Fruit fly (Drosophila melanogaster) whole organism, embryonic: ENCODE results near the gene CG32379.

Experiments used
- CG10147 ChIP-seq: fragments of 200-800 bp; sonication (Bioruptor generic); optimal IDR thresholded peaks from 2 replicates; lab custom pipeline; 2019; ENCODE audit warnings: missing biosample characterization, mild to moderate bottlenecking, missing genetic modification characterization, moderate library complexity
- CG10209 ChIP-seq: fragments of 200-800 bp; sonication (Bioruptor generic); optimal IDR thresholded peaks from 3 replicates; lab custom pipeline; 2017; ENCODE audit warnings: missing biosample characterization, mild to moderate bottlenecking, missing genetic modification characterization, missing genetic modification reagents
- CG10431 ChIP-seq: fragments of 200-800 bp; sonication (Bioruptor generic); optimal IDR thresholded peaks from 3 replicates; lab custom pipeline; 2018; ENCODE audit warnings: missing biosample characterization, mild to moderate bottlenecking, missing genetic modification characterization
- CG10462 ChIP-seq: fragments of 200-800 bp; sonication (Bioruptor generic); optimal IDR thresholded peaks from 2 replicates; lab custom pipeline; 2016; ENCODE audit warnings: missing biosample characterization, missing genetic modification characterization
- CG10654 ChIP-seq: fragments of 200-800 bp; sonication (Bioruptor generic); optimal IDR thresholded peaks from 2 replicates; lab custom pipeline; 2016; ENCODE audit warnings: missing biosample characterization, missing genetic modification characterization
- CG11247 ChIP-seq: fragments of 200-800 bp; sonication (Bioruptor generic); IDR thresholded peaks from 2 replicates; pipeline ENCODE4 v1.3.6; 2022; ENCODE audit warnings: missing biosample characterization, missing genetic modification characterization
- CG12155 ChIP-seq: fragments of 200-800 bp; sonication (Bioruptor generic); optimal IDR thresholded peaks from 3 replicates; lab custom pipeline; 2016; ENCODE audit warnings: missing biosample characterization, missing genetic modification characterization
- CG13123 ChIP-seq: fragments of 200-800 bp; sonication (Bioruptor generic); optimal IDR thresholded peaks from 2 replicates; lab custom pipeline; 2016; ENCODE audit warnings: missing biosample characterization, missing genetic modification characterization
- CG14050 ChIP-seq: fragments of 200-800 bp; sonication (Bioruptor generic); IDR thresholded peaks from 3 replicates; pipeline ENCODE4 v1.3.6; 2022; ENCODE audit warnings: missing biosample characterization, missing genetic modification characterization
- CG15601 ChIP-seq: fragments of 200-800 bp; sonication (Bioruptor generic); optimal IDR thresholded peaks from 3 replicates; lab custom pipeline; 2019; ENCODE audit warnings: missing biosample characterization, mild to moderate bottlenecking, missing genetic modification characterization, moderate library complexity
- CG17385 ChIP-seq: fragments of 200-800 bp; sonication (Bioruptor generic); optimal IDR thresholded peaks from 3 replicates; lab custom pipeline; 2018; ENCODE audit warnings: missing biosample characterization, mild to moderate bottlenecking, missing genetic modification characterization
- CG2199 ChIP-seq: fragments of 200-800 bp; sonication (Bioruptor generic); IDR thresholded peaks from 3 replicates; pipeline ENCODE4 v1.3.6; 2022; ENCODE audit warnings: missing biosample characterization, missing genetic modification characterization
- CG2202 ChIP-seq: fragments of 200-800 bp; sonication (Bioruptor generic); optimal IDR thresholded peaks from 2 replicates; lab custom pipeline; 2018; ENCODE audit warnings: missing biosample characterization, mild to moderate bottlenecking, missing genetic modification characterization
- CG30431 ChIP-seq: fragments of 200-800 bp; sonication (Bioruptor generic); optimal IDR thresholded peaks from 2 replicates; lab custom pipeline; 2017; ENCODE audit warnings: missing biosample characterization, missing genetic modification characterization
- CG31224 ChIP-seq: fragments of 200-800 bp; sonication (Bioruptor generic); IDR thresholded peaks from 2 replicates; pipeline ENCODE4 v1.3.6; 2022; ENCODE audit warnings: missing biosample characterization, missing genetic modification characterization
- CG4328 ChIP-seq: fragments of 200-800 bp; sonication (Bioruptor generic); optimal IDR thresholded peaks from 3 replicates; lab custom pipeline; 2017; ENCODE audit warnings: missing biosample characterization, missing genetic modification reagents, missing genetic modification characterization
- CG4707 ChIP-seq: fragments of 200-800 bp; sonication (Bioruptor generic); optimal IDR thresholded peaks from 2 replicates; lab custom pipeline; 2018; ENCODE audit warnings: missing biosample characterization, mild to moderate bottlenecking, missing genetic modification characterization, moderate library complexity
- CG8290 ChIP-seq, 3 experiments: fragments of 200-800 bp; sonication (Bioruptor generic); optimal IDR thresholded peaks; 2 replicates each; lab custom pipeline; 2016 to 2019; ENCODE audit warnings: missing biosample characterization in 3 of 3, missing genetic modification characterization in 3 of 3, mild to moderate bottlenecking in 2 of 3, moderate library complexity in 1 of 3
- CrebB ChIP-seq: fragments of 200-800 bp; sonication (Bioruptor generic); optimal IDR thresholded peaks from 3 replicates; lab custom pipeline; 2018; ENCODE audit warnings: missing biosample characterization, mild to moderate bottlenecking, missing genetic modification characterization
- Dip3 ChIP-seq: fragments of 200-800 bp; sonication (Bioruptor generic); optimal IDR thresholded peaks from 3 replicates; lab custom pipeline; 2016; ENCODE audit warnings: missing biosample characterization, missing genetic modification characterization
- Doc2 ChIP-seq: fragments of 200-800 bp; sonication (Bioruptor generic); IDR thresholded peaks from 2 replicates; pipeline ENCODE4 v1.3.6; 2022; ENCODE audit warnings: missing biosample characterization, missing genetic modification characterization
- Drgx ChIP-seq: fragments of 200-800 bp; sonication (Bioruptor generic); IDR thresholded peaks from 2 replicates; pipeline ENCODE4 v1.3.6; 2022; ENCODE audit warnings: missing biosample characterization, missing genetic modification characterization
- E2f1 ChIP-seq: fragments of 200-800 bp; sonication (Bioruptor generic); IDR thresholded peaks from 2 replicates; pipeline ENCODE4 v1.3.6; 2022; ENCODE audit warnings: missing biosample characterization, missing genetic modification characterization
- E2f2 ChIP-seq: fragments of 200-800 bp; sonication (Bioruptor generic); IDR thresholded peaks from 2 replicates; pipeline ENCODE4 v1.3.6; 2022; ENCODE audit warnings: missing biosample characterization, missing genetic modification characterization
- Fer2 ChIP-seq: fragments of 200-800 bp; sonication (Bioruptor generic); optimal IDR thresholded peaks from 2 replicates; lab custom pipeline; 2018; ENCODE audit warnings: missing biosample characterization, mild to moderate bottlenecking, missing genetic modification characterization, moderate library complexity
- HLHmδ ChIP-seq: fragments of 200-800 bp; sonication (Bioruptor generic); optimal IDR thresholded peaks from 2 replicates; lab custom pipeline; 2018; ENCODE audit warnings: missing biosample characterization, mild to moderate bottlenecking, missing genetic modification characterization, moderate library complexity
- Hmr ChIP-seq: fragments of 200-800 bp; sonication (Bioruptor generic); optimal IDR thresholded peaks from 3 replicates; lab custom pipeline; 2017; ENCODE audit warnings: mild to moderate bottlenecking, missing biosample characterization, missing genetic modification reagents, missing genetic modification characterization
- Hr78 ChIP-seq, 2 experiments: fragments of 200-800 bp in 1 of 2; fragments of >200 bp in 1 of 2; sonication (Bioruptor generic) in 1 of 2; optimal IDR thresholded peaks; 2 replicates each; lab custom pipeline; 2017 to 2019; ENCODE audit warnings: missing biosample characterization in 2 of 2, missing genetic modification characterization in 2 of 2, mild to moderate bottlenecking in 1 of 2, moderate library complexity in 1 of 2
- Mad ChIP-seq: fragments of 200-800 bp; sonication (Bioruptor generic); optimal IDR thresholded peaks from 2 replicates; lab custom pipeline; 2016; ENCODE audit warnings: missing biosample characterization, missing genetic modification characterization
- NfI ChIP-seq: fragments of 200-800 bp; sonication (Bioruptor generic); optimal IDR thresholded peaks from 3 replicates; lab custom pipeline; 2018; ENCODE audit warnings: missing biosample characterization, mild to moderate bottlenecking, missing genetic modification characterization, moderate library complexity
- abd-A ChIP-seq: fragments of 200-800 bp; sonication (Bioruptor generic); optimal IDR thresholded peaks from 3 replicates; lab custom pipeline; 2019; ENCODE audit warnings: missing biosample characterization, mild to moderate bottlenecking, missing genetic modification characterization, moderate library complexity
- ap ChIP-seq: fragments of 200-800 bp; sonication (Bioruptor generic); IDR thresholded peaks from 2 replicates; pipeline ENCODE4 v1.3.6; 2022; ENCODE audit warnings: missing biosample characterization, missing genetic modification characterization
- bsh ChIP-seq, 2 experiments: fragments of 200-800 bp; sonication (Bioruptor generic); optimal IDR thresholded peaks; 2 replicates each; lab custom pipeline; 2017 to 2018; ENCODE audit warnings: mild to moderate bottlenecking in 2 of 2, missing biosample characterization in 2 of 2, missing genetic modification characterization in 2 of 2, moderate library complexity in 1 of 2
- chinmo ChIP-seq: fragments of 200-800 bp; sonication (Bioruptor generic); IDR thresholded peaks from 4 replicates; pipeline ENCODE4 v1.3.6; 2022; ENCODE audit warnings: missing biosample characterization, missing genetic modification characterization; ENCODE audit not compliant: partially characterized antibody
- croc ChIP-seq: fragments of 200-800 bp; sonication (Bioruptor generic); conservative IDR thresholded peaks from 3 replicates; pipeline ENCODE4 v1.3.6; 2022; ENCODE audit warnings: missing biosample characterization, missing genetic modification characterization
- dmrt99B ChIP-seq: fragments of 200-800 bp; sonication (Bioruptor generic); optimal IDR thresholded peaks from 2 replicates; lab custom pipeline; 2018; ENCODE audit warnings: missing biosample characterization, mild to moderate bottlenecking, missing genetic modification characterization, moderate library complexity
- dpn ChIP-seq, 2 experiments: fragments of 200-800 bp; sonication (Bioruptor generic); optimal IDR thresholded peaks; 3 replicates each; lab custom pipeline; 2016; ENCODE audit warnings: missing biosample characterization in 2 of 2, missing genetic modification characterization in 2 of 2
- grn ChIP-seq: fragments of 200-800 bp; sonication (Bioruptor generic); optimal IDR thresholded peaks from 3 replicates; lab custom pipeline; 2017; ENCODE audit warnings: missing biosample characterization, missing genetic modification characterization
- gro ChIP-seq: fragments of 200-800 bp; sonication (Bioruptor generic); optimal IDR thresholded peaks from 2 replicates; lab custom pipeline; 2016; ENCODE audit warnings: missing biosample characterization, missing genetic modification characterization
- her ChIP-seq: fragments of 200-800 bp; sonication (Bioruptor generic); optimal IDR thresholded peaks from 2 replicates; lab custom pipeline; 2016; ENCODE audit warnings: missing biosample characterization, missing genetic modification characterization
- jing ChIP-seq: fragments of 200-800 bp; sonication (Bioruptor generic); optimal IDR thresholded peaks from 2 replicates; lab custom pipeline; 2018; ENCODE audit warnings: missing biosample characterization, mild to moderate bottlenecking, missing genetic modification characterization
- lov ChIP-seq, 2 experiments: fragments of 200-800 bp in 1 of 2; fragments of >200 bp in 1 of 2; sonication (Bioruptor generic) in 1 of 2; IDR thresholded peaks in 1 of 2; optimal IDR thresholded peaks in 1 of 2; 2 replicates in 1 of 2; 3 replicates in 1 of 2; pipeline versions ENCODE4 v1.3.6 to Lab custom; 2017 to 2022; ENCODE audit warnings: missing biosample characterization in 1 of 2, missing genetic modification characterization in 1 of 2
- maf-S ChIP-seq: fragments of 200-800 bp; sonication (Bioruptor generic); optimal IDR thresholded peaks from 2 replicates; lab custom pipeline; 2016; ENCODE audit warnings: missing biosample characterization, missing genetic modification characterization
- nerfin-1 ChIP-seq: fragments of 200-800 bp; sonication (Bioruptor generic); optimal IDR thresholded peaks from 3 replicates; lab custom pipeline; 2019; ENCODE audit warnings: missing biosample characterization, mild to moderate bottlenecking, missing genetic modification characterization, moderate library complexity
- pfk ChIP-seq: fragments of 200-800 bp; sonication (Bioruptor generic); optimal IDR thresholded peaks from 2 replicates; lab custom pipeline; 2018; ENCODE audit warnings: missing biosample characterization, mild to moderate bottlenecking, missing genetic modification characterization, moderate library complexity
- ro ChIP-seq: fragments of 200-800 bp; sonication (Bioruptor generic); IDR thresholded peaks from 2 replicates; pipeline ENCODE4 v1.3.6; 2022; ENCODE audit warnings: missing biosample characterization, missing genetic modification characterization
- sisA ChIP-seq: fragments of 200-800 bp; sonication (Bioruptor generic); IDR thresholded peaks from 2 replicates; pipeline ENCODE4 v1.3.6; 2022; ENCODE audit warnings: missing biosample characterization, missing genetic modification characterization
- zen ChIP-seq: fragments of 200-800 bp; sonication (Bioruptor generic); optimal IDR thresholded peaks from 3 replicates; lab custom pipeline; 2018; ENCODE audit warnings: missing biosample characterization, mild to moderate bottlenecking, missing genetic modification characterization, moderate library complexity

The CG32379 gene

dm6 chr3L:7347984-7348631, 48.0 kb upstream of the CG32379 start, which contains the start of the genes Srp19 and qm (continued):
- TF ChIP-seq abd-A (no peak), pfk (GFP tag; lab: Kevin White, UChicago) (no peak), CG8290 (GFP tag; optimal IDR thresholded peaks at IDR 0.05; lab: Kevin White, UChicago) (peak; percentile 45), CG8290 (tag; optimal IDR thresholded peaks at IDR 0.05; lab: Kevin White, UChicago) (peak in 1 of 2 experiments; percentile 49), Hmr (peak; percentile 62), bsh (GFP tag; optimal IDR thresholded peaks at IDR 0.05; lab: Kevin White, UChicago) (peak; percentile 13 to 36), CG10654 (GFP tag; lab: Kevin White, UChicago) (peak; percentile 15), E2f2 (GFP tag; lab: Robert Waterston, UW) (peak; percentile 40), grn (GFP tag; lab: Kevin White, UChicago) (no peak), CG30431 (GFP tag; lab: Kevin White, UChicago) (no peak), CG10147 (GFP tag; lab: Kevin White, UChicago) (no peak), ap (no peak), Doc2 (no peak), gro (GFP tag; lab: Kevin White, UChicago) (peak; percentile 36), CG4707 (GFP tag; lab: Kevin White, UChicago) (no peak), zen (tag; lab: Kevin White, UChicago) (peak; percentile 35), chinmo (GFP tag; lab: Robert Waterston, UW) (peak; percentile 97), CG10462 (GFP tag; lab: Kevin White, UChicago) (no peak), sisA (peak; percentile 46; the same call in 1 of the 2 replicates), CG15601 (tag; lab: Kevin White, UChicago) (peak; percentile 46), CG13123 (GFP tag; lab: Kevin White, UChicago) (no peak), maf-S (peak; percentile 61), CG31224 (GFP tag; lab: Robert Waterston, UW) (no peak), CG10209 (GFP tag; lab: Kevin White, UChicago) (peak; percentile 1), CG2199 (GFP tag; lab: Robert Waterston, UW) (no peak), Dip3 (peak; percentile 6), NfI (GFP tag; lab: Kevin White, UChicago) (peak; percentile 0), HLHmδ (peak; percentile 59), Mad (GFP tag; lab: Kevin White, UChicago) (no peak), CG14050 (GFP tag; lab: Robert Waterston, UW) (no peak), CG4328 (GFP tag; lab: Kevin White, UChicago) (no peak), dpn (GFP tag; optimal IDR thresholded peaks at IDR 0.05; lab: Kevin White, UChicago) (peak; percentile 56 to 65), CG12155 (GFP tag; lab: Kevin White, UChicago) (peak; percentile 36), CG17385 (GFP tag; lab: Kevin White, UChicago) (no peak), dmrt99B (tag; lab: Kevin White, UChicago) (peak; percentile 27), lov (optimal IDR thresholded peaks at IDR 0.05; lab: Kevin White, UChicago) (no peak), lov (GFP tag; IDR thresholded peaks at IDR 0.05; lab: Robert Waterston, UW) (no peak), E2f1 (GFP tag; lab: Robert Waterston, UW) (no peak), her (GFP tag; lab: Kevin White, UChicago) (no peak), Drgx (GFP tag; lab: Robert Waterston, UW) (no peak), CG11247 (GFP tag; lab: Robert Waterston, UW) (no peak; the same call in 1 of the 2 replicates), CrebB (tag; lab: Kevin White, UChicago) (no peak), croc (GFP tag; lab: Robert Waterston, UW) (no peak), Fer2 (tag; lab: Kevin White, UChicago) (peak; percentile 34), ro (GFP tag; lab: Robert Waterston, UW) (no peak), CG10431 (GFP tag; lab: Kevin White, UChicago) (no peak), jing (no peak), Hr78 (GFP tag; optimal IDR thresholded peaks at IDR 0.05; lab: Kevin White, UChicago) (peak in 1 of 2 experiments; percentile 96), CG2202 (no peak), nerfin-1 (tag; lab: Kevin White, UChicago) (no peak)
